Worm (Caenorhabditis elegans) whole organism, L4 larva: ENCODE measurements around the gene H04D03.2.

ENCODE experiments used
- R02D3.7 ChIP-seq: fragments of 150-350 bp; sonication (generic microtip); optimal IDR thresholded peaks from 3 replicates; lab custom pipeline; 2014; ENCODE audit warnings: missing biosample characterization, missing genetic modification characterization
- aha-1 ChIP-seq: fragments of 150-350 bp; peaks from one replicate; lab custom pipeline; 2014; ENCODE audit warnings: missing biosample characterization, missing genetic modification characterization
- ama-1 ChIP-seq: fragments of 150-350 bp; optimal IDR thresholded peaks from 2 replicates; lab custom pipeline; 2014; ENCODE audit warnings: inconsistent platforms, mixed read lengths
- ceh-82 ChIP-seq: sonication (generic microtip); optimal IDR thresholded peaks from 2 replicates; lab custom pipeline; 2017; ENCODE audit warnings: missing biosample characterization, missing genetic modification characterization
- hif-1 ChIP-seq, 2 experiments: sonication (generic microtip); optimal IDR thresholded peaks; 2 replicates each; lab custom pipeline; 2016 to 2017; ENCODE audit warnings: missing compliant biosample characterization in 2 of 2, missing genetic modification characterization in 2 of 2, missing genetic modification reagents in 2 of 2, missing genotype in 2 of 2, mild to moderate bottlenecking in 1 of 2
- lin-13 ChIP-seq: fragments of 150-350 bp; optimal IDR thresholded peaks from 2 replicates; lab custom pipeline; 2014; ENCODE audit warnings: missing biosample characterization, missing genetic modification reagents, missing genetic modification characterization
- lsy-2 ChIP-seq, 2 experiments: fragments of 150-350 bp in 1 of 2; sonication (generic microtip) in 1 of 2; optimal IDR thresholded peaks; 2 replicates each; lab custom pipeline; 2014 to 2017; ENCODE audit warnings: missing biosample characterization in 2 of 2, missing genetic modification characterization in 2 of 2
- nhr-11 ChIP-seq: fragments of 150-350 bp; optimal IDR thresholded peaks from 2 replicates; lab custom pipeline; 2014; ENCODE audit warnings: missing biosample characterization, missing genetic modification characterization
- nhr-237 ChIP-seq: sonication (generic microtip); optimal IDR thresholded peaks from 2 replicates; lab custom pipeline; 2017; ENCODE audit warnings: missing biosample characterization, missing genetic modification characterization
- nhr-25 ChIP-seq: sonication (generic microtip); optimal IDR thresholded peaks from 2 replicates; lab custom pipeline; 2017; ENCODE audit warnings: missing genetic modification characterization, mild to moderate bottlenecking, missing compliant biosample characterization, antibody characterized with exemption, moderate library complexity, borderline replicate concordance; ENCODE audit not compliant: insufficient read depth
- nhr-28 ChIP-seq: fragments of 150-350 bp; optimal IDR thresholded peaks from 2 replicates; lab custom pipeline; 2014; ENCODE audit warnings: missing biosample characterization, missing genetic modification characterization
- snpc-4 ChIP-seq: fragments of 150-350 bp; optimal IDR thresholded peaks from 2 replicates; lab custom pipeline; 2014; ENCODE audit warnings: missing biosample characterization, missing genetic modification characterization
- zag-1 ChIP-seq: fragments of 150-350 bp; optimal IDR thresholded peaks from 2 replicates; lab custom pipeline; 2014; ENCODE audit warnings: missing biosample characterization, missing genetic modification characterization
- ztf-11 ChIP-seq: fragments of 150-350 bp; optimal IDR thresholded peaks from 2 replicates; lab custom pipeline; 2014; ENCODE audit warnings: missing biosample characterization, missing genetic modification characterization

- TF ChIP-seq hif-1 (tag; optimal IDR thresholded peaks at IDR 0.05; lab: Kevin White, UChicago) (no peak), nhr-237 (no peak), lin-13 (GFP tag; lab: Kevin White, UChicago) (no peak), zag-1 (tag; lab: Kevin White, UChicago) (no peak), nhr-28 (tag; lab: Kevin White, UChicago) (no peak), snpc-4 (tag; lab: Kevin White, UChicago) (no peak), aha-1 (tag; lab: Kevin White, UChicago) (no peak), nhr-11 (tag; lab: Kevin White, UChicago) (no peak), ama-1 (lab: Kevin White, UChicago) (no peak), ceh-82 (tag; lab: Kevin White, UChicago) (no peak), R02D3.7 (tag; lab: Kevin White, UChicago) (no peak), nhr-25 (no peak), ztf-11 (no peak), lsy-2 (tag; optimal IDR thresholded peaks at IDR 0.05; lab: Kevin White, UChicago) (no peak)
Observed at ce11 chrIII:10474945-10475344, 32.7 kb upstream of the H04D03.2 start, which contains the start of gene D2045.9.
